Worm (Caenorhabditis elegans) whole organism, L3 larva: ENCODE data around the gene fbxa-89.

Experiments
- R02D3.7 ChIP-seq: fragments of 150-350 bp; optimal IDR thresholded peaks from 2 replicates; lab custom pipeline; 2014; ENCODE audit warnings: missing biosample characterization, missing genetic modification characterization
- ZK546.5 ChIP-seq: sonication (generic microtip); optimal IDR thresholded peaks from 2 replicates; lab custom pipeline; 2017; ENCODE audit warnings: missing biosample characterization, missing genetic modification characterization
- aly-2 ChIP-seq: fragments of 150-350 bp; optimal IDR thresholded peaks from 2 replicates; lab custom pipeline; 2014; ENCODE audit warnings: missing biosample characterization, missing genetic modification characterization
- ama-1 ChIP-seq: fragments of 150-350 bp; optimal IDR thresholded peaks from 2 replicates; lab custom pipeline; 2018
- ceh-16 ChIP-seq: sonication (generic microtip); optimal IDR thresholded peaks from 2 replicates; lab custom pipeline; 2017; ENCODE audit warnings: missing biosample characterization, missing genetic modification characterization
- ceh-28 ChIP-seq: fragments of 150-350 bp; optimal IDR thresholded peaks from 2 replicates; lab custom pipeline; 2014; ENCODE audit warnings: missing biosample characterization, missing genetic modification reagents, missing genetic modification characterization
- ceh-82 ChIP-seq: fragments of 150-350 bp; optimal IDR thresholded peaks from 2 replicates; lab custom pipeline; 2014; ENCODE audit warnings: missing biosample characterization, missing genetic modification characterization
- ceh-9 ChIP-seq: sonication (generic microtip); optimal IDR thresholded peaks from 2 replicates; lab custom pipeline; 2018; ENCODE audit warnings: missing biosample characterization, missing genetic modification characterization
- daf-12 ChIP-seq: fragments of 150-350 bp; optimal IDR thresholded peaks from 2 replicates; lab custom pipeline; 2014; ENCODE audit warnings: missing biosample characterization, missing genetic modification reagents, missing genetic modification characterization
- egl-27 ChIP-seq: sonication (generic microtip); optimal IDR thresholded peaks from 4 replicates; lab custom pipeline; 2017; ENCODE audit warnings: missing biosample characterization, missing genetic modification reagents, missing genetic modification characterization
- egl-5 ChIP-seq: fragments of 150-350 bp; optimal IDR thresholded peaks from 2 replicates; lab custom pipeline; 2017; ENCODE audit warnings: missing biosample characterization, missing genetic modification reagents, missing genetic modification characterization, inconsistent platforms
- elt-1 ChIP-seq: fragments of 150-350 bp; optimal IDR thresholded peaks from 2 replicates; lab custom pipeline; 2014; ENCODE audit warnings: missing biosample characterization, missing genetic modification characterization
- elt-2 ChIP-seq: sonication (generic microtip); optimal IDR thresholded peaks from 2 replicates; lab custom pipeline; 2016; ENCODE audit warnings: missing genetic modification reagents, mild to moderate bottlenecking, missing genetic modification characterization, missing compliant biosample characterization
- elt-3 ChIP-seq, 3 experiments: fragments of 150-350 bp in 1 of 3; sonication (generic microtip) in 2 of 3; optimal IDR thresholded peaks; 2 replicates in 2 of 3; 4 replicates in 1 of 3; lab custom pipeline; 2014 to 2017; ENCODE audit warnings: missing biosample characterization in 3 of 3, missing genetic modification characterization in 3 of 3
- eor-1 ChIP-seq, 2 experiments: fragments of 150-350 bp; optimal IDR thresholded peaks; 2 replicates each; lab custom pipeline; 2014 to 2018; ENCODE audit warnings: missing biosample characterization in 2 of 2, missing genetic modification characterization in 2 of 2
- fkh-10 ChIP-seq: sonication (generic microtip); optimal IDR thresholded peaks from 2 replicates; lab custom pipeline; 2017; ENCODE audit warnings: missing biosample characterization, missing genetic modification reagents, missing genetic modification characterization
- fkh-2 ChIP-seq: fragments of 150-350 bp; optimal IDR thresholded peaks from 2 replicates; lab custom pipeline; 2014; ENCODE audit warnings: missing biosample characterization, missing genetic modification reagents, missing genetic modification characterization
- fos-1 ChIP-seq: fragments of 150-350 bp; optimal IDR thresholded peaks from 2 replicates; lab custom pipeline; 2014; ENCODE audit warnings: missing biosample characterization, missing genetic modification characterization
- hmg-11 ChIP-seq: sonication (generic microtip); optimal IDR thresholded peaks from 2 replicates; lab custom pipeline; 2016; ENCODE audit warnings: missing genetic modification characterization, missing compliant biosample characterization
- jun-1 ChIP-seq: fragments of 150-350 bp; optimal IDR thresholded peaks from 2 replicates; lab custom pipeline; 2014; ENCODE audit warnings: missing biosample characterization, missing genetic modification reagents, missing genetic modification characterization
- lin-15B ChIP-seq: fragments of 150-350 bp; optimal IDR thresholded peaks from 2 replicates; lab custom pipeline; 2014; ENCODE audit warnings: missing biosample characterization, missing genetic modification characterization
- lin-39 ChIP-seq: fragments of 150-350 bp; optimal IDR thresholded peaks from 2 replicates; lab custom pipeline; 2018; ENCODE audit warnings: missing biosample characterization, missing genetic modification reagents, missing genetic modification characterization
- lsy-12 ChIP-seq: sonication (generic microtip); optimal IDR thresholded peaks from 2 replicates; lab custom pipeline; 2016; ENCODE audit warnings: mild to moderate bottlenecking, missing genetic modification characterization, missing compliant biosample characterization
- mdl-1 ChIP-seq: fragments of 150-350 bp; optimal IDR thresholded peaks from 2 replicates; lab custom pipeline; 2014; ENCODE audit warnings: missing biosample characterization, missing genetic modification characterization
- mml-1 ChIP-seq: fragments of 150-350 bp; sonication (generic microtip); optimal IDR thresholded peaks from 3 replicates; lab custom pipeline; 2014; ENCODE audit warnings: missing biosample characterization, missing genetic modification characterization
- nfya-1 ChIP-seq: sonication (generic microtip); optimal IDR thresholded peaks from 2 replicates; lab custom pipeline; 2017; ENCODE audit warnings: missing genetic modification characterization, mild to moderate bottlenecking, missing compliant biosample characterization, antibody characterized with exemption, moderate library complexity; ENCODE audit not compliant: insufficient read depth
- nhr-11 ChIP-seq: fragments of 150-350 bp; optimal IDR thresholded peaks from 2 replicates; lab custom pipeline; 2014; ENCODE audit warnings: missing biosample characterization, missing genetic modification characterization
- nhr-12 ChIP-seq: fragments of 150-350 bp; optimal IDR thresholded peaks from 2 replicates; lab custom pipeline; 2014; ENCODE audit warnings: missing biosample characterization, missing genetic modification characterization
- nhr-23 ChIP-seq: fragments of 150-350 bp; optimal IDR thresholded peaks from 2 replicates; lab custom pipeline; 2014; ENCODE audit warnings: missing biosample characterization, missing genetic modification reagents, missing genetic modification characterization
- nhr-237 ChIP-seq: fragments of 150-350 bp; optimal IDR thresholded peaks from 2 replicates; lab custom pipeline; 2014; ENCODE audit warnings: missing biosample characterization, missing genetic modification characterization
- nhr-25 ChIP-seq: sonication (generic microtip); optimal IDR thresholded peaks from 2 replicates; lab custom pipeline; 2017; ENCODE audit warnings: missing biosample characterization, missing genetic modification characterization
- nhr-28 ChIP-seq: fragments of 150-350 bp; optimal IDR thresholded peaks from 2 replicates; lab custom pipeline; 2014; ENCODE audit warnings: missing biosample characterization, missing genetic modification characterization
- nhr-43 ChIP-seq: sonication (generic microtip); optimal IDR thresholded peaks from 2 replicates; lab custom pipeline; 2016; ENCODE audit warnings: mild to moderate bottlenecking, missing genetic modification characterization, missing compliant biosample characterization; ENCODE audit not compliant: poor library complexity, severe bottlenecking
- nhr-67 ChIP-seq: fragments of 150-350 bp; optimal IDR thresholded peaks from 2 replicates; lab custom pipeline; 2014; ENCODE audit warnings: missing biosample characterization, missing genetic modification characterization
- nhr-76 ChIP-seq: fragments of 150-350 bp; sonication (generic microtip); optimal IDR thresholded peaks from 5 replicates; lab custom pipeline; 2014; ENCODE audit warnings: missing biosample characterization, missing genetic modification characterization
- nhr-77 ChIP-seq: fragments of 150-350 bp; optimal IDR thresholded peaks from 2 replicates; lab custom pipeline; 2014; ENCODE audit warnings: missing biosample characterization, missing genetic modification characterization
- pha-4 ChIP-seq: fragments of 150-350 bp; optimal IDR thresholded peaks from 2 replicates; lab custom pipeline; 2014; ENCODE audit warnings: missing biosample characterization, missing genetic modification reagents, missing genetic modification characterization
- pqm-1 ChIP-seq: fragments of 150-350 bp; optimal IDR thresholded peaks from 2 replicates; lab custom pipeline; 2017; ENCODE audit warnings: missing biosample characterization, missing genetic modification characterization, inconsistent platforms
- sea-2 ChIP-seq: fragments of 150-350 bp; sonication (generic microtip); optimal IDR thresholded peaks from 4 replicates; lab custom pipeline; 2014; ENCODE audit warnings: missing biosample characterization, missing genetic modification reagents, missing genetic modification characterization
- skn-1 ChIP-seq: fragments of 150-350 bp; optimal IDR thresholded peaks from 2 replicates; lab custom pipeline; 2014; ENCODE audit warnings: missing biosample characterization, missing genetic modification characterization
- snpc-4 ChIP-seq: fragments of 150-350 bp; optimal IDR thresholded peaks from 2 replicates; lab custom pipeline; 2014; ENCODE audit warnings: missing biosample characterization, missing genetic modification characterization
- tbx-2 ChIP-seq: sonication (generic microtip); optimal IDR thresholded peaks from 2 replicates; lab custom pipeline; 2016; ENCODE audit warnings: mild to moderate bottlenecking, missing genetic modification characterization, missing compliant biosample characterization
- unc-39 ChIP-seq: sonication (generic microtip); optimal IDR thresholded peaks from 4 replicates; lab custom pipeline; 2017; ENCODE audit warnings: missing biosample characterization, missing genetic modification characterization
- unc-62 ChIP-seq: fragments of 150-350 bp; sonication (generic microtip); optimal IDR thresholded peaks from 4 replicates; lab custom pipeline; 2014; ENCODE audit warnings: missing biosample characterization, missing genetic modification reagents, missing genetic modification characterization
- zag-1 ChIP-seq: fragments of 150-350 bp; optimal IDR thresholded peaks from 2 replicates; lab custom pipeline; 2014; ENCODE audit warnings: missing biosample characterization, missing genetic modification characterization
- ztf-11 ChIP-seq: fragments of 150-350 bp; optimal IDR thresholded peaks from 2 replicates; lab custom pipeline; 2014; ENCODE audit warnings: missing biosample characterization, missing genetic modification characterization
- ztf-4 ChIP-seq: fragments of 150-350 bp; optimal IDR thresholded peaks from 2 replicates; lab custom pipeline; 2014; ENCODE audit warnings: missing biosample characterization, missing genetic modification characterization

The fbxa-89 gene

DNA sequence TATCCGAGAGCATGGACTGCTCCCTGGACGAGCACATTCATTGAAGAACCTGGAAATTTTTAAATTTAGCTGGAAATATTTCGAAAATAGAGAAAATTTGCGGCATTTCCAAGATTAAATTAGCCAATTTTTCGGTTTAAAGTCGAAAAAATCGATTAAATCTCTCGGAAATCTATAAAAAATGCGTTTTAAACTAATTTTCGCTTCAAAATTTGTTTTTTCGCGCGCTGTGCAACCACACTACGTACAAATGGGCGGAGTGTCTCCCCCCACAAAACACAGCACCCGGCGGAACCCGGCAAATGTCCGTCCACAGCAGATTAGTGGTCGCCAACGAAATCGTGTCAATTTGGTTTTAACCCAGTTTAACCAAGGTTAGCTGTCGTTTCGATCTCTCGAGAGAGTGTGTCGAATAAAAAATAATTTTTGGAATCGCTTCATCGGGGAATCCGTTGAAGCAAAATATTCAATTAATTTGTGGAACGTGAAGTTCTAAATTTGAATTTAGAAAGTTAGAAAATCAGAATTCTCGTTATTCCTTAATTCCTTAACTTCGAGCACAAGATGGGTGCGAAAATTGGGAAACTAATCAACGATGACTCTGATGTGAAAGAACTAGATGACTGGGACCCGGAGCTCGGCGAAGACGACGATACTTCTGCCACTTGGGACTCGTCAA lies 14.3 kb downstream of the fbxa-89 start, which contains the start of the genes tim-1 and Y75B8A.23:
TSS of gene tim-1 (minus strand) at position 51 of the 679 bp plus-strand sequence.
TSS of gene Y75B8A.23 (plus strand) at position 547 of the 679 bp plus-strand sequence.
- peak; percentile 74 for TF ChIP-seq tbx-2 (tag; lab: Kevin White, UChicago)
- peak; percentile 67 for TF ChIP-seq nhr-76 (tag; lab: Kevin White, UChicago)
- TF ChIP-seq daf-12 (tag; lab: Kevin White, UChicago), result peak; percentile 46
- TF ChIP-seq ama-1 (lab: Kevin White, UChicago), result peak; percentile 99
- no peak for TF ChIP-seq nhr-12 (tag; lab: Kevin White, UChicago)
- peak; percentile 92 for TF ChIP-seq nhr-43
- peak; percentile 94 for TF ChIP-seq jun-1 (tag; lab: Kevin White, UChicago)
- TF ChIP-seq ztf-4, result peak; percentile 51
- peak in 2 of 3 experiments; percentile 31 to 82 for TF ChIP-seq elt-3 (tag; optimal IDR thresholded peaks at IDR 0.05; lab: Kevin White, UChicago)
- peak; percentile 85 for TF ChIP-seq R02D3.7
- TF ChIP-seq elt-2 (tag; lab: Kevin White, UChicago), result peak; percentile 78
- no peak for TF ChIP-seq ZK546.5 (tag; lab: Kevin White, UChicago)
- TF ChIP-seq mml-1 (tag; lab: Kevin White, UChicago), result no peak
- peak; percentile 75 for TF ChIP-seq unc-62 (GFP tag; lab: Kevin White, UChicago)
- TF ChIP-seq egl-27, result peak; percentile 55
- no peak for TF ChIP-seq zag-1 (tag; lab: Kevin White, UChicago)
- peak; percentile 85 for TF ChIP-seq aly-2
- TF ChIP-seq fkh-2, result peak; percentile 2
- TF ChIP-seq ceh-82 (tag; lab: Kevin White, UChicago), result peak; percentile 84
- no peak for TF ChIP-seq nhr-67 (tag; lab: Kevin White, UChicago)
- peak; percentile 90 for TF ChIP-seq skn-1 (tag; lab: Kevin White, UChicago)
- peak; percentile 82 for TF ChIP-seq egl-5 (tag; lab: Kevin White, UChicago)
- TF ChIP-seq nhr-23 (tag; lab: Kevin White, UChicago), result peak; percentile 98
- TF ChIP-seq mdl-1, result peak; percentile 29
- TF ChIP-seq pha-4 (tag; lab: Kevin White, UChicago), result peak; percentile 94
- TF ChIP-seq sea-2 (GFP tag; lab: Kevin White, UChicago), result no peak
- TF ChIP-seq nfya-1 (tag; lab: Kevin White, UChicago), result peak; percentile 98
- TF ChIP-seq nhr-237 (tag; lab: Kevin White, UChicago), result no peak
- TF ChIP-seq fos-1, result peak; percentile 41
- peak; percentile 26 for TF ChIP-seq elt-1 (tag; lab: Kevin White, UChicago)
- peak; percentile 96 for TF ChIP-seq lin-39 (tag; lab: Kevin White, UChicago)
- peak; percentile 70 for TF ChIP-seq nhr-77 (tag; lab: Kevin White, UChicago)
- TF ChIP-seq lin-15B (tag; lab: Kevin White, UChicago), result peak; percentile 94
- peak; percentile 94 for TF ChIP-seq nhr-25 (tag; lab: Kevin White, UChicago)
- no peak for TF ChIP-seq ztf-11 (tag; lab: Kevin White, UChicago)
- peak; percentile 60 for TF ChIP-seq unc-39 (tag; lab: Kevin White, UChicago)
- peak in 1 of 2 experiments; percentile 58 for TF ChIP-seq eor-1 (tag; optimal IDR thresholded peaks at IDR 0.05; lab: Kevin White, UChicago)
- peak; percentile 88 for TF ChIP-seq pqm-1 (tag; lab: Kevin White, UChicago)
- peak; percentile 90 for TF ChIP-seq lsy-12
- peak; percentile 63 for TF ChIP-seq nhr-28
- no peak for TF ChIP-seq ceh-9 (tag; lab: Kevin White, UChicago)
- peak; percentile 100 for TF ChIP-seq snpc-4 (tag; lab: Kevin White, UChicago)
- TF ChIP-seq hmg-11 (tag; lab: Kevin White, UChicago), result peak; percentile 89
- peak; percentile 75 for TF ChIP-seq ceh-28 (tag; lab: Kevin White, UChicago)
- peak; percentile 36 for TF ChIP-seq nhr-11 (tag; lab: Kevin White, UChicago)
- TF ChIP-seq ceh-16 (tag; lab: Kevin White, UChicago), result peak; percentile 70
- peak; percentile 56 for TF ChIP-seq fkh-10 (GFP tag; lab: Kevin White, UChicago)
